Worm (Caenorhabditis elegans): ENCODE results near the gene aqp-4.
A peak's percentile ranks its signal among the peaks of the same experiment; 100 is the strongest.

Gene aqp-4

DNA sequence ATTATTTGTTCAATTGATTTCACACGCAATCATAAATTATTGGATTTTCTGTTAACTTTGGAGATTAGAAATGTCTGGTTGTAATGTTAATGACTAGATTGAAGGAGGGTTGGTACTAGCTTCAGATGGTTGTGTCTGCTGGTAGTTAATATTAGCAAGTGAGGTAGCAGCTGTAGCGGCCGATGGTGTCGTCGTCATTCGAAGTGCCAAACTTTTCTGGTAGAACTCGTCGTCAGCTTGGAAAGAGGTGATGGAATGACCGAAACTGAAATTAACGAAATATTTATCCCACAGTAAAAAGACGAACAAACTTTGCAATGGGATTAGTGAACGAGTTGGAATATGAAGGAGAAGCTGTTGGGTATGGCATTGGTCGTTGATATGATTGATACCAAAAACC lies 27.2 kb downstream of the aqp-4 start:
- TF ChIP-seq ceh-79 (tag; optimal IDR thresholded peaks at IDR 0.05) (no peak), ztf-3 (GFP tag; optimal IDR thresholded peaks at IDR 0.05) (no peak), ama-1 (optimal IDR thresholded peaks at IDR 0.05) (no peak), ama-1 (GFP tag; optimal IDR thresholded peaks at IDR 0.05) (no peak), ZK185.1 (tag; optimal IDR thresholded peaks at IDR 0.05; ENCODE audit: poor library complexity, severe bottlenecking) (no peak), aptf-2 (GFP tag; conservative IDR thresholded peaks at IDR 0.05) (no peak), attf-6 (GFP tag; IDR thresholded peaks at IDR 0.05) (no peak), madf-3 (GFP tag; IDR thresholded peaks at IDR 0.05) (no peak), nfyb-1 (GFP tag; IDR thresholded peaks at IDR 0.05) (no peak), madf-10 (tag; optimal IDR thresholded peaks at IDR 0.05) (no peak), nfya-2 (GFP tag; IDR thresholded peaks at IDR 0.05) (no peak), Y79H2A.3 (GFP tag; conservative IDR thresholded peaks at IDR 0.05) (no peak), F55B11.4 (tag; optimal IDR thresholded peaks at IDR 0.05; ENCODE audit: borderline replicate concordance, insufficient read depth) (no peak), K11D2.4 (GFP tag; IDR thresholded peaks at IDR 0.05) (no peak), dpl-1 (GFP tag; optimal IDR thresholded peaks at IDR 0.05) (no peak), die-1 (tag; optimal IDR thresholded peaks at IDR 0.05) (no peak), ztf-28 (GFP tag; IDR thresholded peaks at IDR 0.05) (no peak)

DNA sequence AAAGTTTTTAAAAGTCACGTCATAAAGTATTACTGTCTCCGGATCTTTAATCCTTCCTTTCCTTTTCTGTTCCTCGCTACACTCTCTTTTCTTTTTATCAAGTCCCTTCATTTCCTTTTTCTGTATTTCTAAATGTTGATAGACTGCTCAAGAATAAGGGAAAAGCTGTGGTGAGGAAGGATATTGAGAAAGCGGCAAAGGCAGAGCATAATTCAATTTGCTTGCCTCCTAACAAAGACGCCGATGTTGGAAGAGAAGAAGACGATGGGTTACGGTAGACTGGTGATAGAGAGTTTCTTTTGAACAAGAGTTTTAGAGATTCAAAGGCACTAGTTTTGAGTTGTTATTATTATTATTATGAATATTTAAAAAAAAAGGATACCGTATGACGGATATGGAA lies 28.3 kb downstream of the aqp-4 start:
- TF ChIP-seq lin-35 (GFP tag; optimal IDR thresholded peaks at IDR 0.05) (peak in 1 of 3 experiments; percentile 27), somi-1 (GFP tag; optimal IDR thresholded peaks at IDR 0.05) (peak; percentile 9), repo-1 (tag; optimal IDR thresholded peaks at IDR 0.05) (no peak), xnd-1 (tag; optimal IDR thresholded peaks at IDR 0.05) (no peak), ZK185.1 (tag; optimal IDR thresholded peaks at IDR 0.05; ENCODE audit: poor library complexity, severe bottlenecking) (no peak), ztf-25 (GFP tag; IDR thresholded peaks at IDR 0.05) (no peak)

DNA sequence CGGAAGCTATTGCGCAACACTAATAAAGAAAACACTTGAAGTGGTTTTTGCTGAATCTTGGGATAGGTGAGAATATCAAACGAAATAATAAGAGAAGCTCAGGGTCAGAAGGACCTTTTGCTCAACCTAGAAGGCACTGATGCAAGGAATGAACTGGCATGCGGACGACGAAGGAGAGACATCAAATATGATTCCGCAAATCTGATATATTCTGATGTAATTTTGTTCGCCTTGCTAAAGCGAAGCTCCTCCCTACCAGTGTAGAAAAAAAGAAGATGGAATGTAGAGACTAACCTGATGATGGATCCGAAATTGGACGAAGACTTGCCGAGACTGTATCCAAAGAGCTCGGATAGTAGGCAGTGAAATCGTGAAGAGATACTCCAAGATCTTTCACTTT lies 30.6 kb downstream of the aqp-4 start:
- no peak for TF ChIP-seq ceh-100 (GFP tag; IDR thresholded peaks at IDR 0.05)

DNA sequence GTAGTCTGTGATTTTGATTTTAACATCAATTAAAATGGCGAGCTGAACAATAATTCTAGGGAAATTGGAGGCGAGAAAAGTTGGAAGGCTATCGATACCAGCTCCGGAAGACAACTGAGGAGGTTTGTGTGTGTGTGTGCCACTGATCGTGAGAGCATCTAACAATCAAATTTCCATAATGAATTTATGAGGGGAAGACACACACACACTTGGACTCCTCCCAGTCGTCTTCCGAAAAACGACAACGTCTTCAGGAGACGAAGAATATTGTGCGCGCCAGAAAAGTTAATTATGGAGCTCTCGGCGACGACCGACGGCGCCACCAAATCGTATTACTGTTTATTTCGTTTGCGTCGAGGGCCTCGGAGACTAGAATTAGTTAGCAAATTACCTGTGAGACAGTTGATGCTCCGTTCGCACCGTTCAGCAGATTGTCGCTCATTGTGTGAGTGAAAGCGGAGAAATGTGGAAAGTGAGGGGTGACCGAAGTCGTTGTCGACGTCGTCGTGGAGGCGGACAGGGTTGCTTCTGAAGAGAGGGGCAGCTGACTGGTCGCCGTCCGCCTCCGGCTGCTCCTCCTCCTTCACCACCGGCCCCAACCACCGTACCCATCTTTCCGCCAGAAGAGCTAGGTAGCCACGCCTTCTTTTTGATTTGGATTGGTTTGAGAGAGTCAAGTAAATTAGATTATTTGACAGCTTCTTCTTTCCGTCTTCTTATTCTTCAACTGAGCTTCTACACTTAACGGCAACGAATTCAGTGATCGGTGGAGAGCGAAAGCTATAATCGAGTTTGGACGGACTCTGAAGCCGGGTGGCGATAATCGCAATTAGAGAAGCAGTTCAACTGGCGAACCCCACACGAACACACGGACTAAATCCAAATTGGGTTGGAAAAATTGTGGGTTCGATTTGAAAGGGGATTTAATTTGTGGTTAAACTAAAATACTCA lies 31.7 kb downstream of the aqp-4 start, which contains the start of gene unc-42:
TSS of gene unc-42 (minus strand) at position 564 of the 951 bp plus-strand sequence.
- no peak for TF ChIP-seq C06A6.2 (GFP tag; conservative IDR thresholded peaks at IDR 0.05)
- TF ChIP-seq sea-2 (GFP tag; IDR thresholded peaks at IDR 0.05) = 0 out of 2 replicates have a peak, but pooled peaks have one; percentile 38
- TF ChIP-seq zfh-2 (GFP tag; conservative IDR thresholded peaks at IDR 0.05) = peak; percentile 98
- peak; percentile 17 for TF ChIP-seq somi-1 (GFP tag; optimal IDR thresholded peaks at IDR 0.05)
- TF ChIP-seq Y95B8A.8 (GFP tag; IDR thresholded peaks at IDR 0.05) = 0 out of 2 replicates have a peak, but pooled peaks have one; percentile 12
- peak; percentile 81 for TF ChIP-seq egrh-3 (GFP tag; IDR thresholded peaks at IDR 0.05)
- no peak for TF ChIP-seq gei-17 (GFP tag; optimal IDR thresholded peaks at IDR 0.05)

- no peak for TF ChIP-seq ztf-28 (GFP tag; IDR thresholded peaks at IDR 0.05)
- no peak for TF ChIP-seq C17E4.6 (GFP tag; IDR thresholded peaks at IDR 0.05)
- no peak for TF ChIP-seq repo-1 (tag; optimal IDR thresholded peaks at IDR 0.05)
- no peak for TF ChIP-seq somi-1 (GFP tag; optimal IDR thresholded peaks at IDR 0.05)
- no peak for TF ChIP-seq egrh-3 (GFP tag; IDR thresholded peaks at IDR 0.05)
- no peak for TF ChIP-seq rcor-1 (GFP tag; IDR thresholded peaks at IDR 0.05)
- TF ChIP-seq dpff-1 (tag; optimal IDR thresholded peaks at IDR 0.05) = no peak
- no peak for TF ChIP-seq tlf-1 (GFP tag; optimal IDR thresholded peaks at IDR 0.05)
- TF ChIP-seq ceh-100 (GFP tag; IDR thresholded peaks at IDR 0.05) = no peak
- TF ChIP-seq Y79H2A.3 (GFP tag; conservative IDR thresholded peaks at IDR 0.05) = no peak
- no peak for TF ChIP-seq Y53F4B.3 (GFP tag; IDR thresholded peaks at IDR 0.05)
- TF ChIP-seq snpc-1.3 (tag; optimal IDR thresholded peaks at IDR 0.05; ENCODE audit: insufficient read depth) = no peak
These were observed 34.0 kb downstream of the aqp-4 start for ce11 chrV:9771311-9771710.

All from whole organism, young adult.